Worm (Caenorhabditis elegans): ENCODE results near the gene lys-4.

DNA sequence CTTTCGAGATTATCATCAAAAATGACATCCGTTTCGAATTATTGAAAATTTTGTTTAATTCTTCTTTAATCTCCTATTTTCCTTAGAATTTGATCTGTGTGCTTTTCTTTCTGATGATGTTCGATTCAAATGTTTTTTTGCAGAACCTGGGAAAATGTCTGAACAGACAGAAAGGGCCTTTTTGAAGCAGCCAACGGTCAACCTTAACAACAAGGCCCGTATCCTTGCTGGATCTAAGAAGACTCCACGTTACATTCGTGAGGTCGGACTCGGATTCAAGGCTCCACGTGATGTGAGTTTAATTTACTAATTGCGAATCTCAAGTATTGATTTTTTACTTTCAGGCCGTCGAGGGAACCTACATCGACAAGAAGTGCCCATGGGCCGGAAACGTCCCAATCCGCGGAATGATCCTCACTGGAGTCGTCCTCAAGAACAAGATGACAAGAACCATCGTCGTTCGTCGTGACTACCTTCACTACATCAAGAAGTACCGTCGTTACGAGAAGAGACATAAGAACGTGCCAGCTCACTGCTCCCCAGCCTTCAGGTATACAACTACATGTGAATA, 20.4 kb downstream of the lys-4 start, which contains the start of gene rps-11:
- no peak for TF ChIP-seq aha-1 (tag; optimal IDR thresholded peaks at IDR 0.05)
- no peak for TF ChIP-seq elt-3 (tag; optimal IDR thresholded peaks at IDR 0.05)
- TF ChIP-seq unc-62 (GFP tag; optimal IDR thresholded peaks at IDR 0.05) = no peak
- TF ChIP-seq ceh-63 (GFP tag; optimal IDR thresholded peaks at IDR 0.05) = no peak
- no peak for TF ChIP-seq nhr-237 (tag; optimal IDR thresholded peaks at IDR 0.05)
- TF ChIP-seq ama-1 (optimal IDR thresholded peaks at IDR 0.05) = no peak
- no peak for TF ChIP-seq dpl-1 (GFP tag; optimal IDR thresholded peaks at IDR 0.05)
- no peak for TF ChIP-seq lir-3 (tag; optimal IDR thresholded peaks at IDR 0.05; ENCODE audit: poor library complexity)
- TF ChIP-seq unc-130 (tag; optimal IDR thresholded peaks at IDR 0.05) = no peak
- TF ChIP-seq sup-37 (GFP tag; optimal IDR thresholded peaks at IDR 0.05) = no peak
- TF ChIP-seq ztf-11 (tag; optimal IDR thresholded peaks at IDR 0.05) = no peak

Data from whole organism, L1 larva.